Worm (Caenorhabditis elegans) whole organism, L3 larva: ENCODE measurements around the gene K06A4.2.
"Not testable (repeated sequence)": the region's sequence is repeated elsewhere in the genome, so short reads cannot be mapped to it uniquely, and the experiment has no call there.

ENCODE experiments used
- R02D3.7 ChIP-seq: fragments of 150-350 bp; optimal IDR thresholded peaks from 2 replicates; lab custom pipeline; 2014; ENCODE audit warnings: missing biosample characterization, missing genetic modification characterization
- ZK546.5 ChIP-seq: sonication (generic microtip); optimal IDR thresholded peaks from 2 replicates; lab custom pipeline; 2017; ENCODE audit warnings: missing biosample characterization, missing genetic modification characterization
- aly-2 ChIP-seq: fragments of 150-350 bp; optimal IDR thresholded peaks from 2 replicates; lab custom pipeline; 2014; ENCODE audit warnings: missing biosample characterization, missing genetic modification characterization
- ama-1 ChIP-seq: fragments of 150-350 bp; optimal IDR thresholded peaks from 2 replicates; lab custom pipeline; 2018
- ceh-16 ChIP-seq: sonication (generic microtip); optimal IDR thresholded peaks from 2 replicates; lab custom pipeline; 2017; ENCODE audit warnings: missing biosample characterization, missing genetic modification characterization
- ceh-28 ChIP-seq: fragments of 150-350 bp; optimal IDR thresholded peaks from 2 replicates; lab custom pipeline; 2014; ENCODE audit warnings: missing biosample characterization, missing genetic modification reagents, missing genetic modification characterization
- daf-12 ChIP-seq: fragments of 150-350 bp; optimal IDR thresholded peaks from 2 replicates; lab custom pipeline; 2014; ENCODE audit warnings: missing biosample characterization, missing genetic modification reagents, missing genetic modification characterization
- egl-27 ChIP-seq: sonication (generic microtip); optimal IDR thresholded peaks from 4 replicates; lab custom pipeline; 2017; ENCODE audit warnings: missing biosample characterization, missing genetic modification reagents, missing genetic modification characterization
- egl-5 ChIP-seq: fragments of 150-350 bp; optimal IDR thresholded peaks from 2 replicates; lab custom pipeline; 2017; ENCODE audit warnings: missing biosample characterization, missing genetic modification reagents, missing genetic modification characterization, inconsistent platforms
- elt-1 ChIP-seq: fragments of 150-350 bp; optimal IDR thresholded peaks from 2 replicates; lab custom pipeline; 2014; ENCODE audit warnings: missing biosample characterization, missing genetic modification characterization
- elt-2 ChIP-seq: sonication (generic microtip); optimal IDR thresholded peaks from 2 replicates; lab custom pipeline; 2016; ENCODE audit warnings: missing genetic modification reagents, mild to moderate bottlenecking, missing genetic modification characterization, missing compliant biosample characterization
- elt-3 ChIP-seq, 3 experiments: fragments of 150-350 bp in 1 of 3; sonication (generic microtip) in 2 of 3; optimal IDR thresholded peaks; 2 replicates in 2 of 3; 4 replicates in 1 of 3; lab custom pipeline; 2014 to 2017; ENCODE audit warnings: missing biosample characterization in 3 of 3, missing genetic modification characterization in 3 of 3
- eor-1 ChIP-seq, 2 experiments: fragments of 150-350 bp; optimal IDR thresholded peaks; 2 replicates each; lab custom pipeline; 2014 to 2018; ENCODE audit warnings: missing biosample characterization in 2 of 2, missing genetic modification characterization in 2 of 2
- fkh-10 ChIP-seq: sonication (generic microtip); optimal IDR thresholded peaks from 2 replicates; lab custom pipeline; 2017; ENCODE audit warnings: missing biosample characterization, missing genetic modification reagents, missing genetic modification characterization
- fkh-2 ChIP-seq: fragments of 150-350 bp; optimal IDR thresholded peaks from 2 replicates; lab custom pipeline; 2014; ENCODE audit warnings: missing biosample characterization, missing genetic modification reagents, missing genetic modification characterization
- fos-1 ChIP-seq: fragments of 150-350 bp; optimal IDR thresholded peaks from 2 replicates; lab custom pipeline; 2014; ENCODE audit warnings: missing biosample characterization, missing genetic modification characterization
- hmg-11 ChIP-seq: sonication (generic microtip); optimal IDR thresholded peaks from 2 replicates; lab custom pipeline; 2016; ENCODE audit warnings: missing genetic modification characterization, missing compliant biosample characterization
- jun-1 ChIP-seq: fragments of 150-350 bp; optimal IDR thresholded peaks from 2 replicates; lab custom pipeline; 2014; ENCODE audit warnings: missing biosample characterization, missing genetic modification reagents, missing genetic modification characterization
- lin-15B ChIP-seq: fragments of 150-350 bp; optimal IDR thresholded peaks from 2 replicates; lab custom pipeline; 2014; ENCODE audit warnings: missing biosample characterization, missing genetic modification characterization
- lsy-12 ChIP-seq: sonication (generic microtip); optimal IDR thresholded peaks from 2 replicates; lab custom pipeline; 2016; ENCODE audit warnings: mild to moderate bottlenecking, missing genetic modification characterization, missing compliant biosample characterization
- mdl-1 ChIP-seq: fragments of 150-350 bp; optimal IDR thresholded peaks from 2 replicates; lab custom pipeline; 2014; ENCODE audit warnings: missing biosample characterization, missing genetic modification characterization
- mml-1 ChIP-seq: fragments of 150-350 bp; sonication (generic microtip); optimal IDR thresholded peaks from 3 replicates; lab custom pipeline; 2014; ENCODE audit warnings: missing biosample characterization, missing genetic modification characterization
- nhr-11 ChIP-seq: fragments of 150-350 bp; optimal IDR thresholded peaks from 2 replicates; lab custom pipeline; 2014; ENCODE audit warnings: missing biosample characterization, missing genetic modification characterization
- nhr-12 ChIP-seq: fragments of 150-350 bp; optimal IDR thresholded peaks from 2 replicates; lab custom pipeline; 2014; ENCODE audit warnings: missing biosample characterization, missing genetic modification characterization
- nhr-237 ChIP-seq: fragments of 150-350 bp; optimal IDR thresholded peaks from 2 replicates; lab custom pipeline; 2014; ENCODE audit warnings: missing biosample characterization, missing genetic modification characterization
- nhr-25 ChIP-seq: sonication (generic microtip); optimal IDR thresholded peaks from 2 replicates; lab custom pipeline; 2017; ENCODE audit warnings: missing biosample characterization, missing genetic modification characterization
- nhr-28 ChIP-seq: fragments of 150-350 bp; optimal IDR thresholded peaks from 2 replicates; lab custom pipeline; 2014; ENCODE audit warnings: missing biosample characterization, missing genetic modification characterization
- nhr-43 ChIP-seq: sonication (generic microtip); optimal IDR thresholded peaks from 2 replicates; lab custom pipeline; 2016; ENCODE audit warnings: mild to moderate bottlenecking, missing genetic modification characterization, missing compliant biosample characterization; ENCODE audit not compliant: poor library complexity, severe bottlenecking
- nhr-67 ChIP-seq: fragments of 150-350 bp; optimal IDR thresholded peaks from 2 replicates; lab custom pipeline; 2014; ENCODE audit warnings: missing biosample characterization, missing genetic modification characterization
- nhr-76 ChIP-seq: fragments of 150-350 bp; sonication (generic microtip); optimal IDR thresholded peaks from 5 replicates; lab custom pipeline; 2014; ENCODE audit warnings: missing biosample characterization, missing genetic modification characterization
- nhr-77 ChIP-seq: fragments of 150-350 bp; optimal IDR thresholded peaks from 2 replicates; lab custom pipeline; 2014; ENCODE audit warnings: missing biosample characterization, missing genetic modification characterization
- pha-4 ChIP-seq: fragments of 150-350 bp; optimal IDR thresholded peaks from 2 replicates; lab custom pipeline; 2014; ENCODE audit warnings: missing biosample characterization, missing genetic modification reagents, missing genetic modification characterization
- pqm-1 ChIP-seq: fragments of 150-350 bp; optimal IDR thresholded peaks from 2 replicates; lab custom pipeline; 2017; ENCODE audit warnings: missing biosample characterization, missing genetic modification characterization, inconsistent platforms
- sea-2 ChIP-seq: fragments of 150-350 bp; sonication (generic microtip); optimal IDR thresholded peaks from 4 replicates; lab custom pipeline; 2014; ENCODE audit warnings: missing biosample characterization, missing genetic modification reagents, missing genetic modification characterization
- skn-1 ChIP-seq: fragments of 150-350 bp; optimal IDR thresholded peaks from 2 replicates; lab custom pipeline; 2014; ENCODE audit warnings: missing biosample characterization, missing genetic modification characterization
- snpc-4 ChIP-seq: fragments of 150-350 bp; optimal IDR thresholded peaks from 2 replicates; lab custom pipeline; 2014; ENCODE audit warnings: missing biosample characterization, missing genetic modification characterization
- tbx-2 ChIP-seq: sonication (generic microtip); optimal IDR thresholded peaks from 2 replicates; lab custom pipeline; 2016; ENCODE audit warnings: mild to moderate bottlenecking, missing genetic modification characterization, missing compliant biosample characterization
- unc-39 ChIP-seq: sonication (generic microtip); optimal IDR thresholded peaks from 4 replicates; lab custom pipeline; 2017; ENCODE audit warnings: missing biosample characterization, missing genetic modification characterization
- ztf-11 ChIP-seq: fragments of 150-350 bp; optimal IDR thresholded peaks from 2 replicates; lab custom pipeline; 2014; ENCODE audit warnings: missing biosample characterization, missing genetic modification characterization
- ztf-4 ChIP-seq: fragments of 150-350 bp; optimal IDR thresholded peaks from 2 replicates; lab custom pipeline; 2014; ENCODE audit warnings: missing biosample characterization, missing genetic modification characterization

The K06A4.2 gene

ce11 chrV:9483738-9484256, at the start of gene K06A4.2:
Gene K06A4.2, plus strand, starts transcription at chrV:9484206.
- no peak for TF ChIP-seq ceh-28 (tag; lab: Kevin White, UChicago)
- TF ChIP-seq fkh-10: peak; percentile 86

- TF ChIP-seq nhr-77 (tag; lab: Kevin White, UChicago); fkh-2; mml-1: not testable (repeated sequence)
These were observed 44.5 kb upstream of the K06A4.2 start, which contains the start of gene Y54B9A.1 for ce11 chrV:9439315-9440002. Gene Y54B9A.1, minus strand, starts transcription at chrV:9439549.

- TF ChIP-seq snpc-4 (tag; lab: Kevin White, UChicago): no peak
- TF ChIP-seq lsy-12 (tag; lab: Kevin White, UChicago): no peak
- no peak for TF ChIP-seq ceh-28 (tag; lab: Kevin White, UChicago)
- TF ChIP-seq nhr-25 (tag; lab: Kevin White, UChicago): no peak
- TF ChIP-seq fos-1 (tag; lab: Kevin White, UChicago): no peak
- TF ChIP-seq pha-4: no peak
- no peak for TF ChIP-seq eor-1 (tag; optimal IDR thresholded peaks at IDR 0.05; lab: Kevin White, UChicago)
- no peak for TF ChIP-seq pqm-1 (tag; lab: Kevin White, UChicago)
- no peak for TF ChIP-seq daf-12 (tag; lab: Kevin White, UChicago)
- no peak for TF ChIP-seq jun-1 (tag; lab: Kevin White, UChicago)
- no peak for TF ChIP-seq mml-1
- TF ChIP-seq fkh-2: no peak
- TF ChIP-seq tbx-2 (tag; lab: Kevin White, UChicago): no peak
- no peak for TF ChIP-seq nhr-76 (tag; lab: Kevin White, UChicago)
- no peak for TF ChIP-seq nhr-67 (tag; lab: Kevin White, UChicago)
- TF ChIP-seq ceh-16 (tag; lab: Kevin White, UChicago): no peak
- TF ChIP-seq elt-3 (tag; optimal IDR thresholded peaks at IDR 0.05; lab: Kevin White, UChicago): no peak
- TF ChIP-seq ztf-4 (tag; lab: Kevin White, UChicago): no peak
- no peak for TF ChIP-seq nhr-77 (tag; lab: Kevin White, UChicago)
These were observed 44.0 kb upstream of the K06A4.2 start for ce11 chrV:9440003-9440319.

- TF ChIP-seq egl-27 (tag; lab: Kevin White, UChicago) (no peak), nhr-237 (tag; lab: Kevin White, UChicago) (no peak), ztf-4 (tag; lab: Kevin White, UChicago) (no peak), nhr-25 (tag; lab: Kevin White, UChicago) (no peak), fkh-2 (no peak), lin-15B (tag; lab: Kevin White, UChicago) (no peak), nhr-76 (tag; lab: Kevin White, UChicago) (no peak), R02D3.7 (tag; lab: Kevin White, UChicago) (no peak), nhr-11 (tag; lab: Kevin White, UChicago) (no peak), nhr-12 (tag; lab: Kevin White, UChicago) (no peak), fkh-10 (no peak), skn-1 (tag; lab: Kevin White, UChicago) (no peak), mml-1 (no peak), sea-2 (no peak), fos-1 (tag; lab: Kevin White, UChicago) (no peak)
These were observed 43.0 kb upstream of the K06A4.2 start for ce11 chrV:9441046-9441445.

ce11 chrV:9442471-9442870, 41.5 kb upstream of the K06A4.2 start:
- TF ChIP-seq ztf-11 (tag; lab: Kevin White, UChicago) (no peak), pha-4 (peak; percentile 14), elt-2 (tag; lab: Kevin White, UChicago) (peak; percentile 17)
- TF ChIP-seq, all 47 proteins: peak for 2

ce11 chrV:9443109-9443508, 40.9 kb upstream of the K06A4.2 start:
- TF ChIP-seq jun-1 (tag; lab: Kevin White, UChicago) (peak; percentile 39), snpc-4 (tag; lab: Kevin White, UChicago) (no peak), hmg-11 (no peak), egl-27 (tag; lab: Kevin White, UChicago) (no peak), ama-1 (lab: Kevin White, UChicago) (no peak), pqm-1 (tag; lab: Kevin White, UChicago) (peak; percentile 90), nhr-28 (tag; lab: Kevin White, UChicago) (no peak), daf-12 (tag; lab: Kevin White, UChicago) (no peak), tbx-2 (tag; lab: Kevin White, UChicago) (no peak), nhr-76 (tag; lab: Kevin White, UChicago) (no peak), ceh-28 (tag; lab: Kevin White, UChicago) (no peak), elt-1 (tag; lab: Kevin White, UChicago) (no peak), ZK546.5 (tag; lab: Kevin White, UChicago) (no peak), nhr-11 (tag; lab: Kevin White, UChicago) (no peak), nhr-43 (tag; lab: Kevin White, UChicago) (no peak), lsy-12 (tag; lab: Kevin White, UChicago) (no peak), elt-2 (tag; lab: Kevin White, UChicago) (peak; percentile 96), sea-2 (no peak), egl-5 (tag; lab: Kevin White, UChicago) (no peak), mdl-1 (tag; lab: Kevin White, UChicago) (no peak), aly-2 (no peak), pha-4 (peak; percentile 89), nhr-67 (tag; lab: Kevin White, UChicago) (no peak), mml-1 (no peak), elt-3 (tag; optimal IDR thresholded peaks at IDR 0.05; lab: Kevin White, UChicago) (no peak), unc-39 (no peak)
